Fruit fly (Drosophila melanogaster) whole organism, embryonic: Measurements from ENCODE around the gene Cyt-c1.

Experiments used
- Blimp-1 ChIP-seq: fragments of 200-800 bp; sonication (Bioruptor generic); optimal IDR thresholded peaks from 3 replicates; lab custom pipeline; 2018; ENCODE audit warnings: missing biosample characterization, missing genetic modification characterization, mild to moderate bottlenecking, moderate library complexity, missing genetic modification reagents
- CG10209 ChIP-seq: fragments of 200-800 bp; sonication (Bioruptor generic); optimal IDR thresholded peaks from 3 replicates; lab custom pipeline; 2017; ENCODE audit warnings: missing biosample characterization, mild to moderate bottlenecking, missing genetic modification characterization, missing genetic modification reagents
- CG10274 ChIP-seq: fragments of 200-800 bp; sonication (Bioruptor generic); optimal IDR thresholded peaks from 3 replicates; lab custom pipeline; 2017; ENCODE audit warnings: missing biosample characterization, mild to moderate bottlenecking, missing genetic modification characterization
- CG10321 ChIP-seq: fragments of 200-800 bp; sonication (Bioruptor generic); IDR thresholded peaks from 2 replicates; pipeline ENCODE4 v1.3.6; 2022; ENCODE audit warnings: missing biosample characterization, missing genetic modification characterization
- CG11247 ChIP-seq: fragments of 200-800 bp; sonication (Bioruptor generic); IDR thresholded peaks from 2 replicates; pipeline ENCODE4 v1.3.6; 2022; ENCODE audit warnings: missing biosample characterization, missing genetic modification characterization
- CG12071 ChIP-seq: fragments of 200-800 bp; sonication (Bioruptor generic); optimal IDR thresholded peaks from 3 replicates; lab custom pipeline; 2018; ENCODE audit warnings: missing biosample characterization, mild to moderate bottlenecking, missing genetic modification characterization
- CG12219 ChIP-seq: fragments of 200-800 bp; sonication (Bioruptor generic); optimal IDR thresholded peaks from 3 replicates; lab custom pipeline; 2018; ENCODE audit warnings: missing biosample characterization, mild to moderate bottlenecking, missing genetic modification characterization
- CG13624 ChIP-seq: fragments of 200-800 bp; sonication (Bioruptor generic); optimal IDR thresholded peaks from 2 replicates; lab custom pipeline; 2016; ENCODE audit warnings: missing biosample characterization, missing genetic modification characterization
- CG14050 ChIP-seq: fragments of 200-800 bp; sonication (Bioruptor generic); IDR thresholded peaks from 3 replicates; pipeline ENCODE4 v1.3.6; 2022; ENCODE audit warnings: missing biosample characterization, missing genetic modification characterization
- CG14860 ChIP-seq: fragments of 200-800 bp; sonication (Bioruptor generic); IDR thresholded peaks from 3 replicates; pipeline ENCODE4 v1.3.6; 2022; ENCODE audit warnings: missing biosample characterization, missing genetic modification characterization; ENCODE audit not compliant: partially characterized antibody
- CG15514 ChIP-seq: fragments of 200-800 bp; sonication (Bioruptor generic); optimal IDR thresholded peaks from 3 replicates; lab custom pipeline; 2017; ENCODE audit warnings: missing biosample characterization, missing genetic modification characterization, mild to moderate bottlenecking, moderate library complexity, missing genetic modification reagents
- CG1792 ChIP-seq: fragments of 200-800 bp; sonication (Bioruptor generic); optimal IDR thresholded peaks from 2 replicates; lab custom pipeline; 2016; ENCODE audit warnings: missing biosample characterization, missing genetic modification characterization
- CG2116 ChIP-seq: fragments of 200-800 bp; sonication (Bioruptor generic); optimal IDR thresholded peaks from 3 replicates; lab custom pipeline; 2018; ENCODE audit warnings: missing biosample characterization, mild to moderate bottlenecking, missing genetic modification characterization
- CG31388 ChIP-seq: fragments of 200-800 bp; sonication (Bioruptor generic); optimal IDR thresholded peaks from 2 replicates; lab custom pipeline; 2016; ENCODE audit warnings: missing biosample characterization, missing genetic modification characterization
- CG3847 ChIP-seq: fragments of 200-800 bp; sonication (Bioruptor generic); IDR thresholded peaks from 2 replicates; pipeline ENCODE4 v1.3.6; 2022; ENCODE audit warnings: missing biosample characterization, missing genetic modification characterization
- CG6654 ChIP-seq: fragments of 200-800 bp; sonication (Bioruptor generic); optimal IDR thresholded peaks from 2 replicates; lab custom pipeline; 2017; ENCODE audit warnings: missing biosample characterization, mild to moderate bottlenecking, missing genetic modification characterization
- CG8388 ChIP-seq: fragments of 200-800 bp; sonication (Bioruptor generic); optimal IDR thresholded peaks from 2 replicates; lab custom pipeline; 2019; ENCODE audit warnings: missing biosample characterization, mild to moderate bottlenecking, missing genetic modification characterization, moderate library complexity
- CkIIα-i1 ChIP-seq: fragments of 200-800 bp; sonication (Bioruptor generic); IDR thresholded peaks from 2 replicates; pipeline ENCODE4 v1.3.6; 2022; ENCODE audit warnings: missing biosample characterization, missing genetic modification characterization
- Dek ChIP-seq: fragments of 200-800 bp; sonication (Bioruptor generic); optimal IDR thresholded peaks from 3 replicates; lab custom pipeline; 2019; ENCODE audit warnings: missing biosample characterization, mild to moderate bottlenecking, missing genetic modification characterization, moderate library complexity
- H2.0 ChIP-seq: fragments of 200-800 bp; sonication (Bioruptor generic); IDR thresholded peaks from 2 replicates; pipeline ENCODE4 v1.3.6; 2022; ENCODE audit warnings: missing biosample characterization, missing genetic modification characterization
- HLH54F ChIP-seq: fragments of 200-800 bp; sonication (Bioruptor generic); optimal IDR thresholded peaks from 3 replicates; lab custom pipeline; 2016; ENCODE audit warnings: missing biosample characterization, missing genetic modification characterization
- Lim3 ChIP-seq: fragments of 200-800 bp; sonication (Bioruptor generic); IDR thresholded peaks from 2 replicates; pipeline ENCODE4 v1.3.6; 2022; ENCODE audit warnings: missing biosample characterization, missing genetic modification characterization
- Mad ChIP-seq: fragments of 200-800 bp; sonication (Bioruptor generic); optimal IDR thresholded peaks from 2 replicates; lab custom pipeline; 2016; ENCODE audit warnings: missing biosample characterization, missing genetic modification characterization
- NC2β ChIP-seq: fragments of 200-800 bp; sonication (Bioruptor generic); optimal IDR thresholded peaks from 2 replicates; lab custom pipeline; 2016; ENCODE audit warnings: missing biosample characterization, missing genetic modification characterization
- Neu2 ChIP-seq: fragments of 200-800 bp; sonication (Bioruptor generic); optimal IDR thresholded peaks from 3 replicates; lab custom pipeline; 2016; ENCODE audit warnings: missing biosample characterization, missing genetic modification characterization, borderline replicate concordance
- Optix ChIP-seq: fragments of 200-800 bp; sonication (Bioruptor generic); IDR thresholded peaks from 3 replicates; pipeline ENCODE4 v1.3.6; 2022; ENCODE audit warnings: missing biosample characterization, missing genetic modification characterization
- Ptx1 ChIP-seq: fragments of 200-800 bp; sonication (Bioruptor generic); IDR thresholded peaks from 2 replicates; pipeline ENCODE4 v1.3.6; 2022; ENCODE audit warnings: missing biosample characterization, missing genetic modification characterization
- Six4 ChIP-seq: fragments of 200-800 bp; sonication (Bioruptor generic); optimal IDR thresholded peaks from 2 replicates; lab custom pipeline; 2016; ENCODE audit warnings: missing biosample characterization, missing genetic modification characterization
- Sry-β ChIP-seq: fragments of 200-800 bp; sonication (Bioruptor generic); optimal IDR thresholded peaks from 2 replicates; lab custom pipeline; 2018; ENCODE audit warnings: missing biosample characterization, mild to moderate bottlenecking, missing genetic modification characterization, moderate library complexity
- Ssrp ChIP-seq: fragments of 200-800 bp; sonication (Bioruptor generic); optimal IDR thresholded peaks from 2 replicates; lab custom pipeline; 2018; ENCODE audit warnings: missing biosample characterization, mild to moderate bottlenecking, missing genetic modification characterization, moderate library complexity
- ab ChIP-seq: fragments of 200-800 bp; sonication (Bioruptor generic); optimal IDR thresholded peaks from 2 replicates; lab custom pipeline; 2016; ENCODE audit warnings: missing biosample characterization, missing genetic modification characterization
- az2 ChIP-seq: fragments of 200-800 bp; sonication (Bioruptor generic); optimal IDR thresholded peaks from 3 replicates; lab custom pipeline; 2016; ENCODE audit warnings: missing biosample characterization, missing genetic modification characterization
- bcd ChIP-seq: fragments of 200-800 bp; sonication (Bioruptor generic); optimal IDR thresholded peaks from 2 replicates; lab custom pipeline; 2017; ENCODE audit warnings: missing biosample characterization, mild to moderate bottlenecking, missing genetic modification characterization
- ci ChIP-seq: fragments of 200-800 bp; sonication (Bioruptor generic); IDR thresholded peaks from 3 replicates; pipeline ENCODE4 v1.3.6; 2022; ENCODE audit warnings: missing biosample characterization, missing genetic modification characterization
- dati ChIP-seq: fragments of 200-800 bp; sonication (Bioruptor generic); IDR thresholded peaks from 2 replicates; pipeline ENCODE4 v1.3.6; 2022; ENCODE audit warnings: missing biosample characterization, missing genetic modification characterization
- disco-r ChIP-seq: fragments of 200-800 bp; sonication (Bioruptor generic); optimal IDR thresholded peaks from 2 replicates; lab custom pipeline; 2016; ENCODE audit warnings: missing biosample characterization, missing genetic modification characterization
- dm ChIP-seq: fragments of 200-800 bp; sonication (Bioruptor generic); optimal IDR thresholded peaks from 3 replicates; lab custom pipeline; 2016; ENCODE audit warnings: missing biosample characterization, missing genetic modification characterization
- dmrt11E ChIP-seq: fragments of 200-800 bp; sonication (Bioruptor generic); optimal IDR thresholded peaks from 3 replicates; lab custom pipeline; 2018; ENCODE audit warnings: missing biosample characterization, mild to moderate bottlenecking, missing genetic modification characterization, moderate library complexity
- fd64A ChIP-seq: fragments of 200-800 bp; sonication (Bioruptor generic); optimal IDR thresholded peaks from 3 replicates; lab custom pipeline; 2018; ENCODE audit warnings: missing biosample characterization, mild to moderate bottlenecking, missing genetic modification characterization
- fru ChIP-seq: fragments of >200 bp; optimal IDR thresholded peaks from 2 replicates; lab custom pipeline; 2017
- gce ChIP-seq: fragments of 200-800 bp; sonication (Bioruptor generic); IDR thresholded peaks from 3 replicates; pipeline ENCODE4 v1.3.6; 2022; ENCODE audit warnings: missing biosample characterization, missing genetic modification characterization
- gsb ChIP-seq: fragments of 200-800 bp; sonication (Bioruptor generic); IDR thresholded peaks from 2 replicates; pipeline ENCODE4 v1.3.6; 2022; ENCODE audit warnings: missing biosample characterization, missing genetic modification characterization
- gt ChIP-seq: fragments of 200-800 bp; sonication (Bioruptor generic); IDR thresholded peaks from 2 replicates; pipeline ENCODE4 v1.3.6; 2022; ENCODE audit warnings: missing biosample characterization, missing genetic modification characterization
- p53 ChIP-seq: fragments of 200-800 bp; sonication (Bioruptor generic); optimal IDR thresholded peaks from 2 replicates; lab custom pipeline; 2016; ENCODE audit warnings: missing biosample characterization, missing genetic modification characterization
- pan ChIP-seq, 4 experiments: fragments of >200 bp in 3 of 4; fragments of 200-800 bp in 1 of 4; sonication (Bioruptor generic) in 1 of 4; optimal IDR thresholded peaks in 3 of 4; IDR thresholded peaks in 1 of 4; 2 replicates each; pipeline versions ENCODE4 v1.3.6 to Lab custom; 2017 to 2022; ENCODE audit warnings: missing biosample characterization in 2 of 4, missing genetic modification characterization in 2 of 4, mixed read lengths in 1 of 4
- pfk ChIP-seq: fragments of 200-800 bp; sonication (Bioruptor generic); optimal IDR thresholded peaks from 2 replicates; lab custom pipeline; 2018; ENCODE audit warnings: missing biosample characterization, mild to moderate bottlenecking, missing genetic modification characterization, moderate library complexity
- sd ChIP-seq: fragments of 200-800 bp; sonication (Bioruptor generic); optimal IDR thresholded peaks from 3 replicates; lab custom pipeline; 2018; ENCODE audit warnings: missing biosample characterization, mild to moderate bottlenecking, missing genetic modification characterization, moderate library complexity
- shn ChIP-seq: fragments of 200-800 bp; sonication (Bioruptor generic); optimal IDR thresholded peaks from 3 replicates; lab custom pipeline; 2016; ENCODE audit warnings: missing biosample characterization, missing genetic modification characterization
- slbo ChIP-seq: fragments of 200-800 bp; sonication (Bioruptor generic); IDR thresholded peaks from 2 replicates; pipeline ENCODE4 v1.3.6; 2022; ENCODE audit warnings: missing biosample characterization, missing genetic modification characterization
- sr ChIP-seq: fragments of 200-800 bp; sonication (Bioruptor generic); IDR thresholded peaks from 3 replicates; pipeline ENCODE4 v1.3.6; 2022; ENCODE audit warnings: missing biosample characterization, missing genetic modification characterization
- vfl ChIP-seq: fragments of 200-800 bp; sonication (Bioruptor generic); optimal IDR thresholded peaks from 2 replicates; lab custom pipeline; 2016; ENCODE audit warnings: missing biosample characterization, missing genetic modification characterization

Cyt-c1 gene

dm6 chr3L:5352684-5353322, 7.2 kb upstream of the Cyt-c1 start (continued):
- TF ChIP-seq CG15514 (GFP tag; lab: Kevin White, UChicago) (no peak), CG12071 (GFP tag; lab: Kevin White, UChicago) (no peak), disco-r (GFP tag; lab: Kevin White, UChicago) (no peak), dm (no peak), CG8388 (GFP tag; lab: Kevin White, UChicago) (peak; percentile 25), CG3847 (no peak), dati (GFP tag; lab: Robert Waterston, UW) (no peak), CG31388 (GFP tag; lab: Kevin White, UChicago) (no peak), CG10321 (GFP tag; lab: Robert Waterston, UW) (no peak), CG10274 (no peak), ci (GFP tag; lab: Robert Waterston, UW) (no peak), Neu2 (GFP tag; lab: Kevin White, UChicago) (no peak), CG1792 (GFP tag; lab: Kevin White, UChicago) (no peak), gsb (no peak), ab (GFP tag; lab: Kevin White, UChicago) (no peak), fru (lab: Kevin White, UChicago) (no peak), slbo (GFP tag; lab: Robert Waterston, UW) (no peak), gce (no peak), shn (no peak), sd (no peak), CG13624 (GFP tag; lab: Kevin White, UChicago) (no peak), p53 (GFP tag; lab: Kevin White, UChicago) (no peak), Blimp-1 (GFP tag; lab: Kevin White, UChicago) (peak; percentile 63), fd64A (GFP tag; lab: Kevin White, UChicago) (no peak), Six4 (GFP tag; lab: Kevin White, UChicago) (no peak), pfk (no peak), bcd (no peak), HLH54F (GFP tag; lab: Kevin White, UChicago) (no peak), CG6654 (GFP tag; lab: Kevin White, UChicago) (no peak), vfl (no peak), CG11247 (no peak), Ptx1 (no peak), CG14050 (GFP tag; lab: Robert Waterston, UW) (no peak), Lim3 (GFP tag; lab: Robert Waterston, UW) (no peak), CG2116 (no peak), CkIIα-i1 (no peak), CG10209 (GFP tag; lab: Kevin White, UChicago) (peak; percentile 14), az2 (GFP tag; lab: Kevin White, UChicago) (peak; percentile 34), NC2β (GFP tag; lab: Kevin White, UChicago) (no peak), Sry-β (GFP tag; lab: Kevin White, UChicago) (no peak), sr (no peak), Optix (no peak), pan (optimal IDR thresholded peaks at IDR 0.05; lab: Kevin White, UChicago) (no peak), pan (GFP tag; optimal IDR thresholded peaks at IDR 0.05 in 1 of 2, IDR thresholded peaks at IDR 0.05 in 1 of 2) (peak in 1 of 2 experiments; percentile 57), Ssrp (tag; lab: Kevin White, UChicago) (peak; percentile 2), CG12219 (GFP tag; lab: Kevin White, UChicago) (no peak), CG14860 (GFP tag; lab: Robert Waterston, UW) (no peak), dmrt11E (tag; lab: Kevin White, UChicago) (peak; percentile 79), gt (no peak), H2.0 (GFP tag; lab: Robert Waterston, UW) (no peak), Dek (tag; lab: Kevin White, UChicago) (no peak), Mad (GFP tag; lab: Kevin White, UChicago) (no peak)
